Fruit fly (Drosophila melanogaster): ENCODE results near the gene CG5149.

CG5149 gene

DNA sequence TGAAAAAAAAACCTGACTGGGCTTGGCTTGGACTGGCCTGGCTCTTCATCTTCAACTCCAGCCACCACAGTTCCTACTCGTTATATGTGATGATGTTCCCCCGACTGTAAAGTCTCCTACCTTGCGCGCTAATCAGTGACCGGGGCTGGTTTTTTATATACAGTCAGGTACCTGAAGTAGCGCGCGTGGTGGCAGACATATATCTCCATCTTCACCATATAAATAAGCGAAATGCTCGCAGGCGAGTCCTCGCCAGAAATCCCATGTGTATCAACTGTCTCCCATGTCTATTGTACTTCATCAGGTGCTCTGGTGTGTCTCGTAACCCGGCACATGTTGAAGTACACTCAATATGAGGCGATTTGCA, 37.6 kb upstream of the CG5149 start:
- TF ChIP-seq CG32767 (GFP tag; IDR thresholded peaks at IDR 0.05) (no peak), Lim3 (GFP tag; IDR thresholded peaks at IDR 0.05) (no peak), CG10274 (GFP tag; optimal IDR thresholded peaks at IDR 0.05) (peak; percentile 50), CG15073 (GFP tag; optimal IDR thresholded peaks at IDR 0.05) (peak; percentile 47), CG2199 (GFP tag; IDR thresholded peaks at IDR 0.05) (peak; percentile 30; the same call in 1 of the 3 replicates), ken (GFP tag; IDR thresholded peaks at IDR 0.05) (0 out of 3 replicates have a peak, but pooled peaks have one; percentile 18), Rfx (GFP tag; IDR thresholded peaks at IDR 0.05) (peak; percentile 3), h (optimal IDR thresholded peaks at IDR 0.05) (no peak), ssp (GFP tag; IDR thresholded peaks at IDR 0.05) (0 out of 2 replicates have a peak, but pooled peaks have one; percentile 4), chm (GFP tag; IDR thresholded peaks at IDR 0.05) (peak; percentile 25; the same call in 1 of the 2 replicates), CG8290 (GFP tag; optimal IDR thresholded peaks at IDR 0.05) (no peak), CG8290 (tag; optimal IDR thresholded peaks at IDR 0.05) (peak in 1 of 2 experiments; percentile 13)

DNA sequence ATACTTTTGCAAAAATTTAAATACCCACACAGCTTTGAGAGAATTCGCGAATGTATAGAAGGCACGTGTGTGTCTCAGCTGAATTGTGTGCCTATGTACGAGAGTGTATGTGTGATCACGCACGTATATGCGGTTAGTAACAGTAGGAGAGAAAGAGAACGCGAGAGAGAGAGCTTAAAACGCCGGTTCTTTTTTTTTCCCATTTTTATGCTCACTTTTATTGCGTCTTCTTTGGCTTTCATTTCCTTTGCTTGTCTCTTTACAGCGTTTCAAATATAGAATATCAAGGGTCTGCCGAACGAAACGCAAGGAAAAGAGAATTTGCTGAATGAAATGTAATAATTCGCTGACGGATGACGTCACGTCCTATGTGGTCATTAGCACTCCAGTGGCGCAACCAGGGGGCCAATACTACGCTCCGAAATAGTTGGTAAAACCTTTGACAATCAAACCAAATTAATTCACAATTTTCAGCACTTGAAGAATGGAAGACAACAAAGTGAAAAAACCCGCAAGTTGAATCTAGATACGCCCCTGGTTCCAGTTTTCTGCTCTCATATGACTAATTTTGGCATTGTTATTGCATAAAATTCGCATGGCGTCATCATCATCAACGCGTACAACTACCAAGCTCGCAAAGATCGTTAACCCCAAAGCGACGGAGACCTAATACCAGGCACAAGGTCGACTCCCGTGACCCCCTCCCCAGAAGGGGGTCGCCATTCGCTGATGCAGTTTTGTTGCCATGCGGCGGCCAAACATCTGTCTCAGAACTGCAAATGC, 37.0 kb upstream of the CG5149 start:
- TF ChIP-seq CG10431 (GFP tag; optimal IDR thresholded peaks at IDR 0.05): no peak
- no peak for TF ChIP-seq D (optimal IDR thresholded peaks at IDR 0.05)
- no peak for TF ChIP-seq D (GFP tag; optimal IDR thresholded peaks at IDR 0.05)
- peak; percentile 6 for TF ChIP-seq CG16863 (GFP tag; optimal IDR thresholded peaks at IDR 0.05)
- no peak for TF ChIP-seq CG17186 (GFP tag; optimal IDR thresholded peaks at IDR 0.05)
- TF ChIP-seq CG6813 (GFP tag; optimal IDR thresholded peaks at IDR 0.05): peak; percentile 3
- TF ChIP-seq kah (GFP tag; optimal IDR thresholded peaks at IDR 0.05): no peak
- TF ChIP-seq CG17829 (tag; optimal IDR thresholded peaks at IDR 0.05): no peak
- TF ChIP-seq chn (GFP tag; optimal IDR thresholded peaks at IDR 0.05): no peak
- no peak for TF ChIP-seq Stat92E (GFP tag; optimal IDR thresholded peaks at IDR 0.05)
- TF ChIP-seq NK7.1 (GFP tag; optimal IDR thresholded peaks at IDR 0.05): peak; percentile 39
- TF ChIP-seq CG4360 (GFP tag; IDR thresholded peaks at IDR 0.05): no peak; the same call in 1 of the 2 replicates
- TF ChIP-seq seq (GFP tag; IDR thresholded peaks at IDR 0.05): peak; percentile 45; the same call in 1 of the 2 replicates
- TF ChIP-seq CG9437 (GFP tag; optimal IDR thresholded peaks at IDR 0.05): no peak
- no peak for TF ChIP-seq CG4328 (GFP tag; optimal IDR thresholded peaks at IDR 0.05)
- no peak for TF ChIP-seq ato (GFP tag; IDR thresholded peaks at IDR 0.05; ENCODE audit: partially characterized antibody)
- TF ChIP-seq ewg (GFP tag; optimal IDR thresholded peaks at IDR 0.05): no peak
- no peak for TF ChIP-seq CG11723 (GFP tag; optimal IDR thresholded peaks at IDR 0.05)
- TF ChIP-seq Sin3A (optimal IDR thresholded peaks at IDR 0.05): no peak
- TF ChIP-seq Gsc (GFP tag; IDR thresholded peaks at IDR 0.05): no peak
- peak; percentile 41 for TF ChIP-seq Chrac-16 (GFP tag; optimal IDR thresholded peaks at IDR 0.05)
- TF ChIP-seq grau (tag; optimal IDR thresholded peaks at IDR 0.05): peak; percentile 64
- TF ChIP-seq sens (GFP tag): peak; percentile 26
- no peak for TF ChIP-seq CG6683 (GFP tag; optimal IDR thresholded peaks at IDR 0.05)
- no peak for TF ChIP-seq twi (tag; optimal IDR thresholded peaks at IDR 0.05)
- TF ChIP-seq Pdp1 (GFP tag; optimal IDR thresholded peaks at IDR 0.05): peak; percentile 59 to 74
- TF ChIP-seq peb (GFP tag; IDR thresholded peaks at IDR 0.05): no peak
- peak; percentile 37 for TF ChIP-seq Abd-B (GFP tag; optimal IDR thresholded peaks at IDR 0.05)
- no peak for TF ChIP-seq CG12299 (tag; optimal IDR thresholded peaks at IDR 0.05)
- no peak for TF ChIP-seq odd (GFP tag; optimal IDR thresholded peaks at IDR 0.05)
- TF ChIP-seq CG14860 (GFP tag; IDR thresholded peaks at IDR 0.05; ENCODE audit: partially characterized antibody): no peak
- TF ChIP-seq ab (GFP tag; optimal IDR thresholded peaks at IDR 0.05): peak; percentile 32
- TF ChIP-seq sob (GFP tag; IDR thresholded peaks at IDR 0.05): peak; percentile 77
- no peak for TF ChIP-seq gfzf (GFP tag; optimal IDR thresholded peaks at IDR 0.05)
- TF ChIP-seq CG3726 (GFP tag; IDR thresholded peaks at IDR 0.05): no peak
- no peak for TF ChIP-seq CG4854 (GFP tag; optimal IDR thresholded peaks at IDR 0.05)
- TF ChIP-seq row (GFP tag; IDR thresholded peaks at IDR 0.05): peak; percentile 68
- TF ChIP-seq Dek (tag; optimal IDR thresholded peaks at IDR 0.05): peak; percentile 69

All from whole organism, embryonic.